Worm (Caenorhabditis elegans): ENCODE results near the gene nhr-141.

- TF ChIP-seq unc-62 (GFP tag; optimal IDR thresholded peaks at IDR 0.05) (no peak), unc-39 (tag; optimal IDR thresholded peaks at IDR 0.05) (no peak), ztf-11 (tag; optimal IDR thresholded peaks at IDR 0.05) (no peak), nhr-12 (tag; optimal IDR thresholded peaks at IDR 0.05) (no peak), sptf-1 (tag; optimal IDR thresholded peaks at IDR 0.05) (no peak), drap-1 (GFP tag; optimal IDR thresholded peaks at IDR 0.05) (no peak), nhr-237 (tag; optimal IDR thresholded peaks at IDR 0.05) (no peak), mep-1 (tag; optimal IDR thresholded peaks at IDR 0.05) (no peak), pha-4 (tag; optimal IDR thresholded peaks at IDR 0.05) (no peak), elt-3 (tag; optimal IDR thresholded peaks at IDR 0.05) (no peak), bed-3 (GFP tag; optimal IDR thresholded peaks at IDR 0.05) (no peak), lin-13 (tag; optimal IDR thresholded peaks at IDR 0.05) (no peak), blmp-1 (tag; optimal IDR thresholded peaks at IDR 0.05) (no peak)
Measured at ce11 chrV:7434805-7435363, 9.6 kb upstream of the nhr-141 start.
